Fruit fly (Drosophila melanogaster) whole organism, prepupa: ENCODE data around the gene TTLL15.

Experiments
- Blimp-1 ChIP-seq: fragments of 200-800 bp; sonication (Bioruptor generic); optimal IDR thresholded peaks from 3 replicates; lab custom pipeline; 2017; ENCODE audit warnings: missing biosample characterization, missing genetic modification characterization, mild to moderate bottlenecking, moderate library complexity, missing genetic modification reagents
- CG10631 ChIP-seq: fragments of 200-800 bp; sonication (Bioruptor generic); optimal IDR thresholded peaks from 2 replicates; lab custom pipeline; 2016; ENCODE audit warnings: missing biosample characterization, missing genetic modification characterization
- CG10669 ChIP-seq: fragments of 200-800 bp; sonication (Bioruptor generic); optimal IDR thresholded peaks from 3 replicates; lab custom pipeline; 2018; ENCODE audit warnings: missing biosample characterization, mild to moderate bottlenecking, missing genetic modification characterization, moderate library complexity
- CG11294 ChIP-seq: fragments of 200-800 bp; sonication (Bioruptor generic); IDR thresholded peaks from 2 replicates; pipeline ENCODE4 v1.3.6; 2022; ENCODE audit warnings: missing biosample characterization, missing genetic modification characterization
- CG11902 ChIP-seq: fragments of 200-800 bp; sonication (Bioruptor generic); optimal IDR thresholded peaks from 3 replicates; lab custom pipeline; 2016; ENCODE audit warnings: missing biosample characterization, missing genetic modification characterization
- CG1621 ChIP-seq: fragments of 200-800 bp; sonication (Bioruptor generic); optimal IDR thresholded peaks from 3 replicates; lab custom pipeline; 2018; ENCODE audit warnings: missing biosample characterization, mild to moderate bottlenecking, missing genetic modification characterization
- CG16779 ChIP-seq: fragments of 200-800 bp; sonication (Bioruptor generic); optimal IDR thresholded peaks from 3 replicates; lab custom pipeline; 2017; ENCODE audit warnings: missing biosample characterization, mild to moderate bottlenecking, missing genetic modification characterization
- CG3032 ChIP-seq: fragments of 200-800 bp; optimal IDR thresholded peaks from 2 replicates; lab custom pipeline; 2019; ENCODE audit warnings: missing biosample characterization, mild to moderate bottlenecking, missing genetic modification characterization, moderate library complexity
- CG31627 ChIP-seq: fragments of 200-800 bp; sonication (Bioruptor generic); optimal IDR thresholded peaks from 3 replicates; lab custom pipeline; 2016; ENCODE audit warnings: missing biosample characterization, missing genetic modification characterization
- CG32006 ChIP-seq: fragments of 200-800 bp; sonication (Bioruptor generic); optimal IDR thresholded peaks from 3 replicates; lab custom pipeline; 2017; ENCODE audit warnings: missing biosample characterization, mild to moderate bottlenecking, missing genetic modification characterization
- CG34406 ChIP-seq: fragments of 200-800 bp; sonication (Bioruptor generic); optimal IDR thresholded peaks from 3 replicates; lab custom pipeline; 2016; ENCODE audit warnings: missing biosample characterization, missing genetic modification characterization
- CG3919 ChIP-seq: fragments of 200-800 bp; sonication (Bioruptor generic); optimal IDR thresholded peaks from 3 replicates; lab custom pipeline; 2016; ENCODE audit warnings: missing biosample characterization, missing genetic modification characterization
- CG4318 ChIP-seq: fragments of 200-800 bp; sonication (Bioruptor generic); optimal IDR thresholded peaks from 3 replicates; lab custom pipeline; 2017; ENCODE audit warnings: missing biosample characterization, mild to moderate bottlenecking, missing genetic modification characterization
- CG6163 ChIP-seq: fragments of 200-800 bp; sonication (Bioruptor generic); IDR thresholded peaks from 3 replicates; pipeline ENCODE4 v1.3.6; 2022; ENCODE audit warnings: missing biosample characterization, missing genetic modification characterization
- CG6792 ChIP-seq: fragments of 200-800 bp; sonication (Bioruptor generic); optimal IDR thresholded peaks from 3 replicates; lab custom pipeline; 2016; ENCODE audit warnings: missing biosample characterization, missing genetic modification characterization
- CG6854 ChIP-seq: fragments of 200-800 bp; sonication (Bioruptor generic); optimal IDR thresholded peaks from 2 replicates; lab custom pipeline; 2017; ENCODE audit warnings: missing biosample characterization, mild to moderate bottlenecking, missing genetic modification characterization
- CG7368 ChIP-seq: fragments of 200-800 bp; sonication (Bioruptor generic); optimal IDR thresholded peaks from 3 replicates; lab custom pipeline; 2016; ENCODE audit warnings: missing biosample characterization, missing genetic modification characterization
- CG8119 ChIP-seq: fragments of 200-800 bp; sonication (Bioruptor generic); IDR thresholded peaks from 3 replicates; pipeline ENCODE4 v1.3.6; 2022; ENCODE audit warnings: missing biosample characterization, missing genetic modification characterization
- CG8319 ChIP-seq: fragments of 200-800 bp; sonication (Bioruptor generic); optimal IDR thresholded peaks from 3 replicates; lab custom pipeline; 2016; ENCODE audit warnings: missing biosample characterization, missing genetic modification characterization
- CG9139 ChIP-seq: fragments of 200-800 bp; sonication (Bioruptor generic); optimal IDR thresholded peaks from 3 replicates; lab custom pipeline; 2017; ENCODE audit warnings: missing biosample characterization, mild to moderate bottlenecking, missing genetic modification characterization
- Ets21C ChIP-seq: fragments of 200-800 bp; sonication (Bioruptor generic); optimal IDR thresholded peaks from 3 replicates; lab custom pipeline; 2016; ENCODE audit warnings: missing biosample characterization, missing genetic modification characterization
- Ets96B ChIP-seq: fragments of 200-800 bp; optimal IDR thresholded peaks from 2 replicates; lab custom pipeline; 2019; ENCODE audit warnings: missing biosample characterization, mild to moderate bottlenecking, missing genetic modification characterization, moderate library complexity
- Hr38 ChIP-seq: sonication (Bioruptor generic); optimal IDR thresholded peaks from 2 replicates; lab custom pipeline; 2016; ENCODE audit warnings: missing biosample characterization, missing genetic modification characterization
- Hr39 ChIP-seq: fragments of 200-800 bp; sonication (Bioruptor generic); optimal IDR thresholded peaks from 2 replicates; lab custom pipeline; 2016; ENCODE audit warnings: missing biosample characterization, missing genetic modification characterization
- Hr4 ChIP-seq: fragments of 200-800 bp; sonication (Bioruptor generic); optimal IDR thresholded peaks from 3 replicates; lab custom pipeline; 2016; ENCODE audit warnings: missing biosample characterization, missing genetic modification characterization
- OdsH ChIP-seq: fragments of 200-800 bp; sonication (Bioruptor generic); optimal IDR thresholded peaks from 3 replicates; lab custom pipeline; 2016; ENCODE audit warnings: missing biosample characterization, missing genetic modification characterization
- Smox ChIP-seq: fragments of 200-800 bp; sonication (Bioruptor generic); optimal IDR thresholded peaks from 3 replicates; lab custom pipeline; 2016; ENCODE audit warnings: missing biosample characterization, missing genetic modification characterization
- Sox102F ChIP-seq: fragments of 200-800 bp; sonication (Bioruptor generic); optimal IDR thresholded peaks from 2 replicates; lab custom pipeline; 2016; ENCODE audit warnings: missing biosample characterization, mild to moderate bottlenecking, missing genetic modification characterization
- Sox14 ChIP-seq: fragments of 200-800 bp; sonication (Bioruptor generic); optimal IDR thresholded peaks from 3 replicates; lab custom pipeline; 2016; ENCODE audit warnings: missing biosample characterization, missing genetic modification characterization
- achi ChIP-seq: fragments of 200-800 bp; sonication (Bioruptor generic); optimal IDR thresholded peaks from 3 replicates; lab custom pipeline; 2016; ENCODE audit warnings: missing biosample characterization, missing genetic modification characterization
- acj6 ChIP-seq: fragments of 200-800 bp; sonication (Bioruptor generic); optimal IDR thresholded peaks from 3 replicates; lab custom pipeline; 2016; ENCODE audit warnings: missing biosample characterization, missing genetic modification characterization
- cyc ChIP-seq: fragments of 200-800 bp; sonication (Bioruptor generic); optimal IDR thresholded peaks from 3 replicates; lab custom pipeline; 2016; ENCODE audit warnings: missing biosample characterization, missing genetic modification characterization
- dac ChIP-seq: fragments of 200-800 bp; sonication (Bioruptor generic); optimal IDR thresholded peaks from 2 replicates; lab custom pipeline; 2017; ENCODE audit warnings: missing biosample characterization, mild to moderate bottlenecking, missing genetic modification characterization
- dsx ChIP-seq: fragments of 200-800 bp; optimal IDR thresholded peaks from 3 replicates; lab custom pipeline; 2019; ENCODE audit warnings: missing biosample characterization, mild to moderate bottlenecking, missing genetic modification characterization, moderate library complexity; ENCODE audit not compliant: poor library complexity, severe bottlenecking
- eg ChIP-seq: fragments of 200-800 bp; sonication (Bioruptor generic); IDR thresholded peaks from 3 replicates; pipeline ENCODE4 v1.3.6; 2022; ENCODE audit warnings: missing biosample characterization, missing genetic modification characterization
- esn ChIP-seq: fragments of 200-800 bp; sonication (Bioruptor generic); optimal IDR thresholded peaks from 2 replicates; lab custom pipeline; 2016; ENCODE audit warnings: missing biosample characterization, mild to moderate bottlenecking, missing genetic modification characterization, moderate library complexity
- fd59A ChIP-seq: fragments of 200-800 bp; sonication (Bioruptor generic); optimal IDR thresholded peaks from 2 replicates; lab custom pipeline; 2017; ENCODE audit warnings: missing biosample characterization, mild to moderate bottlenecking, missing genetic modification characterization, missing genetic modification reagents
- fkh ChIP-seq: fragments of 200-800 bp; sonication (Bioruptor generic); optimal IDR thresholded peaks from 3 replicates; lab custom pipeline; 2017; ENCODE audit warnings: missing biosample characterization, mild to moderate bottlenecking, missing genetic modification characterization, moderate library complexity
- lz ChIP-seq: fragments of 200-800 bp; sonication (Bioruptor generic); optimal IDR thresholded peaks from 3 replicates; lab custom pipeline; 2016; ENCODE audit warnings: missing biosample characterization, missing genetic modification characterization
- net ChIP-seq: fragments of 200-800 bp; sonication (Bioruptor generic); optimal IDR thresholded peaks from 3 replicates; lab custom pipeline; 2016; ENCODE audit warnings: missing biosample characterization, missing genetic modification characterization
- pdm3 ChIP-seq: fragments of 200-800 bp; sonication (Bioruptor generic); optimal IDR thresholded peaks from 3 replicates; lab custom pipeline; 2016; ENCODE audit warnings: missing biosample characterization, missing genetic modification characterization
- salr ChIP-seq, 2 experiments: fragments of 200-800 bp; sonication (Bioruptor generic); optimal IDR thresholded peaks; 3 replicates each; lab custom pipeline; 2016 to 2018; ENCODE audit warnings: missing biosample characterization in 2 of 2, missing genetic modification characterization in 2 of 2, mild to moderate bottlenecking in 1 of 2
- spab ChIP-seq: fragments of 200-800 bp; sonication (Bioruptor generic); optimal IDR thresholded peaks from 2 replicates; lab custom pipeline; 2017; ENCODE audit warnings: missing biosample characterization, mild to moderate bottlenecking, missing genetic modification characterization, missing genetic modification reagents
- svp ChIP-seq: fragments of 200-800 bp; sonication (Bioruptor generic); peaks from one replicate; lab custom pipeline; 2016; ENCODE audit warnings: missing biosample characterization, missing genetic modification characterization
- topi ChIP-seq: fragments of 200-800 bp; sonication (Bioruptor generic); optimal IDR thresholded peaks from 3 replicates; lab custom pipeline; 2016; ENCODE audit warnings: missing biosample characterization, missing genetic modification characterization
- vri ChIP-seq: fragments of 200-800 bp; sonication (Bioruptor generic); optimal IDR thresholded peaks from 3 replicates; lab custom pipeline; 2016; ENCODE audit warnings: missing biosample characterization, mild to moderate bottlenecking, missing genetic modification characterization

The TTLL15 gene

DNA sequence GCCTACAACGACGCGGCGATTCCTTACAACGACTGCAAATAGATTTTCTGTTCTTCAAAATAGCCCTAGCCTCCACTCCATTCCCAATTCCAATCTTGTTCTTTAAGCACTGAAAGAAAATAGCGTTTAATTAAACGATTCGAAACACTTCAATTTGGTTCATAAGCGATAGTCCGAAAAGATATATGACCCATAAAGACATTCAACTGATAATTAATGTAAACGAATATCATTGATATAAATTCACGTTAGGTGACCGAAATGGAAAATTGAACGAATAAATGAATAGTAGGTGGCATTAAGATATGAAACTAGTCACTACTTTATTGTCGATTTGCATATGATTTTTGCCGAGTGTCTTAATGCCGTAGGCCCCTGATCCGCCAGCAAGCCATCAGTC lies 14.7 kb downstream of the TTLL15 start (continued):
- TF ChIP-seq eg (GFP tag; lab: Robert Waterston, UW) = no peak
- TF ChIP-seq Hr38 (GFP tag; lab: Kevin White, UChicago) = no peak
- 0 out of 3 replicates have a peak, but pooled peaks have one; percentile 15 for TF ChIP-seq CG8119 (GFP tag; lab: Robert Waterston, UW)
- peak; percentile 69 for TF ChIP-seq CG10669 (GFP tag; lab: Kevin White, UChicago)
- peak; percentile 31 for TF ChIP-seq achi (GFP tag; lab: Kevin White, UChicago)
- no peak for TF ChIP-seq Hr4 (GFP tag; lab: Kevin White, UChicago)
- 0 out of 3 replicates have a peak, but pooled peaks have one; percentile 35 for TF ChIP-seq CG6163 (GFP tag; lab: Robert Waterston, UW)
- TF ChIP-seq fd59A = peak; percentile 66
- peak; percentile 8 for TF ChIP-seq CG9139 (GFP tag; lab: Kevin White, UChicago)
- TF ChIP-seq CG10631 (GFP tag; lab: Kevin White, UChicago) = peak; percentile 58
- TF ChIP-seq CG8319 (GFP tag; lab: Kevin White, UChicago) = no peak
- peak; percentile 24 for TF ChIP-seq OdsH (GFP tag; lab: Kevin White, UChicago)
- TF ChIP-seq, all 60 proteins: peak for 22

DNA sequence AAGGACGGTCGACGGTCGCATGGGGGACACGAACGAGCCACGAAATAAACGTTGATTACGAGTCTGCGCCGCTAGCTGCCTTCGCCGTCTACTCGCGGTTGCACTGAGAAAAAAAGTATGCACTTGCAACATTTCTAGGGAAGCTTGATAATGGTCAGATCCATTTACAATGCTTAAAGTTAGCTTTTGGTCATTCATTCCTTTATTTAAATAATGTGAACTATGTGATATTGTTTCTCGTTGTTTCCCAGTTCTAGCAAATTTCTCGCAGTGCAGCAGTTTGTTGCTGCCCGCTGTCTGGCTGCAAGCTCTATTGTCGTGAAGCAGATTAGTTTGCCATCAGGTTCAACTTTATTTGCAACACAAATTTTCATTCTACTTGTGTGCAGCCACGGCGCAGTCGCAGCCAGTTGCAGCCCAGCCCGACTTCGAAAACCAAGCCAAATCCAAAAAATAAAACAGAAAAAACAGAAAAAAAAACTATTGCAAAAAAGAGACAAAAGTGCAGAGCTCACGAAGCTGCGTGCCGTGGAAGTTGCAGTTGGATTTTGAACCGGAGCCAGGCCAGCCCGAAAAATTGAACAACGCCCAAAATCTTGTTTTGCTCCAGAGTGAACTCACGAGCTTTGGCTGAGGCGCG lies 17.6 kb downstream of the TTLL15 start:
- TF ChIP-seq CG8319 (GFP tag; lab: Kevin White, UChicago) (peak; percentile 55), Hr39 (no peak), vri (GFP tag; lab: Kevin White, UChicago) (no peak), esn (no peak), Hr4 (GFP tag; lab: Kevin White, UChicago) (peak; percentile 83), svp (GFP tag; lab: Kevin White, UChicago) (peak; percentile 65), Sox14 (peak; percentile 62), CG3919 (GFP tag; lab: Kevin White, UChicago) (peak; percentile 93), Blimp-1 (no peak), salr (GFP tag; optimal IDR thresholded peaks at IDR 0.05; lab: Kevin White, UChicago) (peak; percentile 37 to 86), CG31627 (GFP tag; lab: Kevin White, UChicago) (no peak), fd59A (peak; percentile 73), CG1621 (tag; lab: Kevin White, UChicago) (peak; percentile 18), CG11902 (peak; percentile 49), CG6854 (GFP tag; lab: Kevin White, UChicago) (no peak), Hr38 (GFP tag; lab: Kevin White, UChicago) (no peak), CG16779 (tag; lab: Kevin White, UChicago) (peak; percentile 79), Sox102F (GFP tag; lab: Kevin White, UChicago) (no peak), CG34406 (GFP tag; lab: Kevin White, UChicago) (peak; percentile 28), CG7368 (GFP tag; lab: Kevin White, UChicago) (peak; percentile 73), dac (GFP tag; lab: Kevin White, UChicago) (peak; percentile 68), topi (GFP tag; lab: Kevin White, UChicago) (peak; percentile 48), acj6 (GFP tag; lab: Kevin White, UChicago) (peak; percentile 60), dsx (GFP tag; lab: Kevin White, UChicago) (peak; percentile 90), spab (GFP tag; lab: Kevin White, UChicago) (peak; percentile 90), pdm3 (GFP tag; lab: Kevin White, UChicago) (peak; percentile 67), CG11294 (GFP tag; lab: Robert Waterston, UW) (peak; percentile 87), Ets21C (GFP tag; lab: Kevin White, UChicago) (no peak), cyc (GFP tag; lab: Kevin White, UChicago) (peak; percentile 43), CG6792 (GFP tag; lab: Kevin White, UChicago) (peak; percentile 43), CG10631 (GFP tag; lab: Kevin White, UChicago) (peak; percentile 76), achi (GFP tag; lab: Kevin White, UChicago) (peak; percentile 73), CG9139 (GFP tag; lab: Kevin White, UChicago) (peak; percentile 83), eg (GFP tag; lab: Robert Waterston, UW) (peak; percentile 95), Smox (GFP tag; lab: Kevin White, UChicago) (no peak), lz (GFP tag; lab: Kevin White, UChicago) (peak; percentile 20), net (GFP tag; lab: Kevin White, UChicago) (peak; percentile 55), CG3032 (tag; lab: Kevin White, UChicago) (peak; percentile 92), CG4318 (GFP tag; lab: Kevin White, UChicago) (peak; percentile 76), OdsH (GFP tag; lab: Kevin White, UChicago) (peak; percentile 76), fkh (GFP tag; lab: Kevin White, UChicago) (no peak), CG32006 (GFP tag; lab: Kevin White, UChicago) (peak; percentile 88), Ets96B (tag; lab: Kevin White, UChicago) (peak; percentile 93), CG10669 (GFP tag; lab: Kevin White, UChicago) (peak; percentile 89)
